Worm (Caenorhabditis elegans) whole organism, late embryonic: ENCODE measurements around the gene T05H4.4.

ENCODE experiments used
- ahr-1 ChIP-seq: sonication (generic microtip); optimal IDR thresholded peaks from 2 replicates; lab custom pipeline; 2016; ENCODE audit warnings: missing genetic modification characterization, missing compliant biosample characterization
- ceh-24 ChIP-seq: sonication (generic microtip); optimal IDR thresholded peaks from 2 replicates; lab custom pipeline; 2016; ENCODE audit warnings: mild to moderate bottlenecking, missing genetic modification characterization, missing compliant biosample characterization
- ceh-9 ChIP-seq: sonication (generic microtip); optimal IDR thresholded peaks from 2 replicates; lab custom pipeline; 2016; ENCODE audit warnings: mild to moderate bottlenecking, missing genetic modification characterization, inconsistent platforms, missing compliant biosample characterization
- elt-2 ChIP-seq: sonication (generic microtip); optimal IDR thresholded peaks from 2 replicates; lab custom pipeline; 2016; ENCODE audit warnings: missing genetic modification reagents, missing genetic modification characterization, missing compliant biosample characterization
- fkh-10 ChIP-seq: fragments of 150-350 bp; optimal IDR thresholded peaks from 2 replicates; lab custom pipeline; 2014; ENCODE audit warnings: missing biosample characterization, missing genetic modification reagents, missing genetic modification characterization
- lim-6 ChIP-seq: sonication (generic microtip); optimal IDR thresholded peaks from 2 replicates; lab custom pipeline; 2016; ENCODE audit warnings: missing genetic modification characterization, missing compliant biosample characterization
- pha-4 ChIP-seq: fragments of 150-350 bp; optimal IDR thresholded peaks from 2 replicates; lab custom pipeline; 2018; ENCODE audit warnings: missing biosample characterization, missing genetic modification reagents, missing genetic modification characterization
- pqm-1 ChIP-seq: sonication (generic microtip); optimal IDR thresholded peaks from 2 replicates; lab custom pipeline; 2016; ENCODE audit warnings: missing genetic modification characterization, missing compliant biosample characterization
- sox-4 ChIP-seq: sonication (generic microtip); optimal IDR thresholded peaks from 2 replicates; lab custom pipeline; 2017; ENCODE audit warnings: mild to moderate bottlenecking, missing genetic modification characterization, inconsistent platforms, missing compliant biosample characterization

DNA sequence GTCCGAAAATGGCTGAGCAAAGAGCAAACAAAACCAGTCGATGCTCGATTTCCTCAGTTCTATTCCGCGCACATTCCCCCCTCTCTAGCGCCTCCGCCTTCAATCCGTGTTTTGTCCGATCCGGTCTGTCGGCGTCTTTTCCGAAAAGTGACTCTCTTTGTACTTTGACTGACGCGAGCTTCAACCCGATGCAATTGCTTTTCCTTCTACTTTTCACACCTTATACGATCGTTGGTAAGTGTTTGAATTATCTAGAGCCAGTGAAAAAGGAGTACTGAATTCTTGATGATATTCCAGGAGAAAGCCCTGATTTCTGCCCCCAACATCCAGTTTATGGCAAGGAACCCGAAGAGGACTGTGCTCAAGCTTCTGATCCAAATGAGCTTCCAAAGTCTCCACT lies 23.7 kb upstream of the T05H4.4 start, which contains the start of gene cht-6:
- TF ChIP-seq ahr-1 (tag; lab: Kevin White, UChicago) (no peak), sox-4 (no peak), lim-6 (tag; lab: Kevin White, UChicago) (no peak), pha-4 (no peak), ceh-24 (tag; lab: Kevin White, UChicago) (no peak), elt-2 (tag; lab: Kevin White, UChicago) (no peak), ceh-9 (tag; lab: Kevin White, UChicago) (no peak), fkh-10 (GFP tag; lab: Kevin White, UChicago) (no peak), pqm-1 (no peak)
